Fruit fly (Drosophila melanogaster): ENCODE results near the gene CG13694.
A peak's percentile ranks its signal among the peaks of the same experiment; 100 is the strongest.

CG13694 gene

DNA sequence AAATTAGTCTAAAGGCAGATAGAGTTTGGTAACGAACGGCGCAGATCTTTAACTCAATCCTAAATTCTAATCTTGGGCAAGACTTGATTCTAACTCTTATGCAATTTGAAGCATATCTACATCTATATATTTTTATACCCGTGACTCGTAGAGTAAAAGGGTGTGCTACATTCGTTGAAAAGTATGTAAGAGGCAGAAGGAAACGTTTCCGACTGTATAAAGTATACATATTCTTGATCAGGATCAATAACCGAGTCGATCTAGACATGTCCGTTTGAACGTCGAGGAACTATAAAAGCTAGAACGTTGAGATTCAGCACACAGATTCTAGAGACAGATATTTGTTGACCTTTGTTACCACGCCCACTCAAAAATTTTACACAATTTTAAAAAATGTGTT, at the start of gene CG13694:
TSS of gene CG13694 (minus strand) at position 101 of the 400 bp plus-strand sequence.
- TF ChIP-seq noc (tag; optimal IDR thresholded peaks at IDR 0.05) = no peak

- no peak for TF ChIP-seq noc (tag; optimal IDR thresholded peaks at IDR 0.05)
Observed at dm6 chr2L:165253-165890, 49.1 kb upstream of the CG13694 start.

DNA sequence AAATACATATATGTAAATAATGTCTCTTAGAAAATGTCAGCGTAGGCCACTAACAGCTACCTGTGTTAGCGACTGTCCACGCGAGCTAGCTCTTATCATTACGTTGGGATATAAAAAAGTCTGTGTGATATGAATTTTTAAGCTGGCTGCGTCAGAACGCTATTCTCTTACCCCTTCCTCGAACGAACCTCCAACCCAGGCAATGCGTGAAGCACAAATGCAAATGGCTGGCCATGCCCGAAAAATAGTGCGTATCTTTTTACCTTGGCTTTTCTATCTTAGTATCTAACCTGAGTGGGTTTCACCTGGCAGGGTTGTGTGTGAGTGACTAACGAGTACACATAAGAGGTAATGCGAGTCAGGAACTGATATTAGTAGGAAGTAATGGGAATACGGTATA, 46.9 kb upstream of the CG13694 start:
- TF ChIP-seq noc (tag; optimal IDR thresholded peaks at IDR 0.05) = peak; percentile 12

- TF ChIP-seq noc (tag; optimal IDR thresholded peaks at IDR 0.05) = no peak
Observed at dm6 chr2L:162208-162607, 45.9 kb upstream of the CG13694 start.

dm6 chr2L:161453-162175, 45.3 kb upstream of the CG13694 start:
- TF ChIP-seq noc (tag; optimal IDR thresholded peaks at IDR 0.05) = peak; percentile 39

DNA sequence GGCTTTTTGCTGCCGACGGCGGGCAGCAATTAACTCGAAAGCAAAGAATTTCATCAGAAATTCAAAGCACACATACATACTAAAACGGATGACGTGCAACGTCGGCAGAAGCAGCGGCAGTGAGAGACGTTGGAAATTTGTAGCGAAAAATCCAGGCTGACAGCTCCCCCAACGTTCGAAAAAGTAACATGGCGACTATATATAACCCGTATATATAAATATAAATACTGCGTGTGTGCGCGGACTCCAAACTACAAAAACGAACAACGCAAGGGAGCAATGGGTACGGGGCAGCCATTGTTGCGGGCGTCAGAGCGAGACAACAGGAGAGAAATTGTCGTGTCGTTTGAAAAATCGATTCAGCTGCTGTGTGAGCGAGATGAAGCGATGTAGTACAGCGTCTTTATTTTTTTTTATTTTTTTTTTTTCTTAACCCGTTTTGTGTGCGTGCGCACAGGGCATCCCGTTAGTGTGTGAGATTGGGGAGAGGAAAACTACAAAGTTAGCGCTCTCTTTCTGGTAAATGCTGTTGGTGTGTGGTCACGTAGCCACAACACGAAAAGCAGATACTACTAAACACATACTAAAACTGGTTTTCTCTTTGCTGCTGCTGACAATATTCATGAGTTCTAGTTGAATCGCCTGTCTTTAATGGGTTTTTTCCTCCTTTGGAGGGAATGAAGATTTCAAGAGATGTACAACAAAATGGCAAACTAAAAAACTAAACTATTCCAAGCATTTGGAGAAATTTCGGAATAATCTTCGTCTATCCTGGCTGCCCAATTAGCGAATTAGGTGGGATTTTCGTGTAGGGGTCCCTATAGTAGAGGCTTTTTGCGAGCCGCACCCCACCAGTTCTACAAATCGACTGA, 44.5 kb upstream of the CG13694 start:
- peak; percentile 77 for TF ChIP-seq noc (tag; optimal IDR thresholded peaks at IDR 0.05)

- peak; percentile 50 for TF ChIP-seq noc (tag; optimal IDR thresholded peaks at IDR 0.05)
Observed at dm6 chr2L:158649-159257, 42.5 kb upstream of the CG13694 start, which contains the start of the genes CG33635 and spen. Gene CG33635 (minus strand): TSS chr2L:158664. Gene spen (plus strand): TSS chr2L:159032.

DNA sequence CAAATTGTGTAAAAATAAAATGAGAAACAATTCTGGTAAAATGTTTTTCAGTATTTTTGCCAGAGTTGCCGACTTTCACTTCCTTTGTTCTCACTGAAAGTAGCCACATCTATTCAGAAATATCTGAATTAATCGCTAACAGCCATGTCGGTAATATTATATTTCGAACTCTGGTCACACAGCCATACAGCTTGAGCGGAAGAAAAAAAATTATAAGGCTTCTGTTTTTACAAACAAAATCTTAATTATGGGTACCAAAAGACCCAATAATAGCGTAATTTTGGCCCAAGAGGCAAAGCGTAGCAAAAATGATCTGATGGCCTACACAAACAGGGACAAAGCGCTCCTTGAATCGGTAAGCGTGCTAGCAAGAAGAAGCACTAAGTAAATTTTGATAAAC, 39.7 kb upstream of the CG13694 start, which contains the start of gene CG3436:
TSS of gene CG3436 (plus strand) at position 36 of the 400 bp plus-strand sequence.
- no peak for TF ChIP-seq noc (tag; optimal IDR thresholded peaks at IDR 0.05)

DNA sequence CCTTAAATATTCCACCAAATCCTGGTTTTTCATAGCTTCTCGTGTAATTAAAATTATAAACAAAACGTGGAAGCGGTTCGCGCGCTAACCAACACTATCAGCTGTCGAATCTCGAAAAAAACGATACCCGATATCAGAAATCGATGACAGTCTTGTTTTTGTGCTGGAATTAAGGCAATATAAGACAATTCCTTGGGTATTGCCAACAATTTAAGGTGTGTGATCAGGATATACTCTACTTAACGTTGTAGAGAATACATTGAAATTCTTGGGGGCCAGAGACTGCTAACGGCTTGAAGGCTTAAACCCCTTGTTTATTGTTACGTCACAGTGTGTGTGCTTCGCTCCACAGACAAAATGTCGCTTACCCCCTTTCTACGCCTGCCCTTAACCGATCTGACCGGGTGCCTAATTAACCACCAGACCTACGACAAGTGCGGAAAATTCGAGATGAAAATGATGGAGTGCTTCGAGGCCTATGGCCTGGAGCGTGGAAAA, 39.0 kb upstream of the CG13694 start, which contains the start of gene Pus10:
TSS of gene Pus10 (minus strand) at position 91 of the 498 bp plus-strand sequence.
- TF ChIP-seq noc (tag; optimal IDR thresholded peaks at IDR 0.05) = no peak

DNA sequence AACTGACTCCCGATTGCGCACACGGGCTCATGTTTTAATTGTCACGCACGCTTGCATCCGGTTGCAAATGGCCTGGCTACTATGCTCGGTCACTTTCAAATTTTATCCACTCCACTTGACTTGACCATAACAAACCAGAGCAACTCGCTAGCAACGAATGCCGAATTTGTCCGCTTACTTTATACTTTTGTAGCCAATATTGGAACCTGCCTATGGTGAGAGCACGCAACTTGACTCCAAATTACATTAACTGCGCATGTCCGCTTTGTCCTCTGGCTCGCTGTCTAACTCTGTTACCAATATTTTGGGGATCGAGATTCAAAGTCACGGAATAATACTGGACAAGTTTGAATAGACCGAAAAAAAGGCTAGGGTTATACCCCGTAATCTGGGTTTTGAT, 36.9 kb upstream of the CG13694 start, which contains the start of gene CG42399:
TSS of gene CG42399 (minus strand) at position 159 of the 400 bp plus-strand sequence.
- no peak for TF ChIP-seq noc (tag; optimal IDR thresholded peaks at IDR 0.05)

DNA sequence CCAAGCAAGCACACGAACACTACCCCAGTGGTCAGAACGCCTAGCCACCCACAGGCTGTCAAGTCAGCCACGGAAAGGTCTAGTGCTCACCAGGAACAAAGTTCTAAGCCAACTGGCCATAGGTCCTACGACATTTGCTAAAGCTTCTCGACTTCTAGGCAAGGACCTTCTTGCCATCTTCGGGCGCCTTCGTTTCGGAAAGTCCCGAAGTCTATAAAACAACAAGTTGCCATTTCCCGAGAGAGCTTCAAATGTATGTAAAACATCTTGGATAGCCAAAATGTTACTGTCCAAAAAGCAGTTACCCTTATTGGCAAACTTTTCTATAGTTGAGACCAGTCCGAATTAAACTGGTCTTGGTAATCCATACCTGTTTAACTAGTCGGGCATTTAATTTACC, 30.2 kb upstream of the CG13694 start:
- no peak for TF ChIP-seq noc (tag; optimal IDR thresholded peaks at IDR 0.05)

- TF ChIP-seq noc (tag; optimal IDR thresholded peaks at IDR 0.05) = no peak
Observed at dm6 chr2L:143088-143487, 26.8 kb upstream of the CG13694 start, which contains the start of the genes CG31974 and CG11454. Gene CG31974 (minus strand): TSS chr2L:143091. Gene CG11454 (plus strand): TSS chr2L:143323.

DNA sequence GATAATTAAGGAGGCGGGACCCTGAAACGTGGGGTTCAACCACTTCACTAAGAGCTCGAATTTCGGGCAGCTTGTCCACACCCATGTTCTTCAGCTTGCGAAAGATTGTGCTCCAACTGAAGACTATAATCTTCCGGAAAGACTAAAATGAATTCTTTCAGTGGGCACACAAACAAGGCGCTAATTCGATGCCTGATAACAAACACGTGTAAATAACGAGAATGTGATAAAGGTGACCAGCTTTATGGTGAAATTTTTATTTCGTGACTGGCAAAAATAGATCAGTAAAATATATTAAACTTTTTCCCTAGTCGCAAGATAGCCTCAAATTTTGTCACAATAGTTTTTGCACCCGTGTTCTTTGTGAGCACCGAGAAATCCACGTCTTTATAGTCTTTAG, 24.6 kb upstream of the CG13694 start, which contains the start of the genes CG31975 and ovm:
TSS of gene CG31975 (minus strand) at position 144 of the 400 bp plus-strand sequence.
TSS of gene ovm (minus strand) at position 144 of the 400 bp plus-strand sequence.
- TF ChIP-seq noc (tag; optimal IDR thresholded peaks at IDR 0.05) = peak; percentile 10

DNA sequence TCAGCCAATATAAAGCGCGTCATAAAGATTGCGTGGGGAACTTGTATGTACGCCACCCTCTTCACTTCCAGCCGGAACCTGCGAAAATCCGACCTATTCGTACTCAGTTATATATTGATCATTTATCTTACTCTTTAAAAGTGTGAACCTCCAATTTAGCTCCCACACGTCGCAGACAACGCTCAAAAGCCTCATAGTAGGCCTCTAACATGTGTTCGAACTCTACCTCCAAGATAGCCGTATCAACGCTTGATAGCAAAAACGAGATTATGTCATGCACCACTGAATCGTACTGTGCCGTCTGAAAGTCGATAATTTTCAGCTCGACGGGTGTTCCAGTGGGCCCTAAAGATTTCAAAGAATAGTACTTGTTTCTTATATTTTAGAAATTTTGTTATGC, 23.3 kb upstream of the CG13694 start:
- TF ChIP-seq noc (tag; optimal IDR thresholded peaks at IDR 0.05) = peak; percentile 12

- no peak for TF ChIP-seq noc (tag; optimal IDR thresholded peaks at IDR 0.05)
Observed at dm6 chr2L:138063-138462, 21.8 kb upstream of the CG13694 start.

Data from whole organism, larva.